Fruit fly (Drosophila melanogaster) whole organism, embryonic: ENCODE data around the gene CG13454.

Experiments
- Doc2 ChIP-seq: fragments of 200-800 bp; sonication (Bioruptor generic); IDR thresholded peaks from 2 replicates; pipeline ENCODE4 v1.3.6; 2022; ENCODE audit warnings: missing biosample characterization, missing genetic modification characterization
- cato ChIP-seq: fragments of 200-800 bp; sonication (Bioruptor generic); optimal IDR thresholded peaks from 2 replicates; lab custom pipeline; 2016; ENCODE audit warnings: missing biosample characterization, missing genetic modification characterization, borderline replicate concordance
- her ChIP-seq: fragments of 200-800 bp; sonication (Bioruptor generic); optimal IDR thresholded peaks from 2 replicates; lab custom pipeline; 2016; ENCODE audit warnings: missing biosample characterization, missing genetic modification characterization
- ken ChIP-seq: fragments of 200-800 bp; sonication (Bioruptor generic); IDR thresholded peaks from 3 replicates; pipeline ENCODE4 v1.3.6; 2022; ENCODE audit warnings: missing biosample characterization, missing genetic modification characterization
- ssp ChIP-seq: fragments of 200-800 bp; sonication (Bioruptor generic); IDR thresholded peaks from 2 replicates; pipeline ENCODE4 v1.3.6; 2022; ENCODE audit warnings: missing biosample characterization, missing genetic modification characterization

DNA sequence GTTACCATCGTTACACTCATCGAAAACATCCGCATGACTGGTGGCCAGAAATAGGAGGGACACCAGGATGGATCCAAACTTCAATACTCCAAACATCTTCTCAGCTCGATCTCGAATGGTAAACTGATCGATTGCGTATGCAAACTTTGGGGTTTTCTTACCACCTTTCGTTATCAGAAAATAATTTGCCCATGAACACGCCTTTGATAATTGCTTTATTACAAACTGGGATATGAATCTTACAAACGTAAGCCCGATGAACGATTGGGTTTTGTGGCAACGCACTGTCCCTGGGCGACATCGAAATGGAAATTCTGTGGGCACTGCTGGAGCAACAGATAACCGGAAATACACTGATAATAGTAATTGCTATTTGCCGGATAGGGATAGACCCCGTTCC lies 9.9 kb upstream of the CG13454 start, which contains the start of gene CG33985:
- TF ChIP-seq her (no peak), cato (GFP tag; lab: Kevin White, UChicago) (no peak), Doc2 (GFP tag; lab: Robert Waterston, UW) (no peak), ssp (no peak), ken (no peak)
